Fruit fly (Drosophila melanogaster) whole organism, prepupa: ENCODE results near the gene Scgbeta.

Experiments
- Blimp-1 ChIP-seq: fragments of 200-800 bp; sonication (Bioruptor generic); optimal IDR thresholded peaks from 3 replicates; lab custom pipeline; 2017; ENCODE audit warnings: missing biosample characterization, missing genetic modification characterization, mild to moderate bottlenecking, moderate library complexity, missing genetic modification reagents
- CG10669 ChIP-seq: fragments of 200-800 bp; sonication (Bioruptor generic); optimal IDR thresholded peaks from 3 replicates; lab custom pipeline; 2018; ENCODE audit warnings: missing biosample characterization, mild to moderate bottlenecking, missing genetic modification characterization, moderate library complexity
- CG11762 ChIP-seq: fragments of 200-800 bp; sonication (Bioruptor generic); optimal IDR thresholded peaks from 3 replicates; lab custom pipeline; 2016; ENCODE audit warnings: missing biosample characterization, missing genetic modification characterization; ENCODE audit not compliant: insufficient read depth
- CG1621 ChIP-seq: fragments of 200-800 bp; sonication (Bioruptor generic); optimal IDR thresholded peaks from 3 replicates; lab custom pipeline; 2018; ENCODE audit warnings: missing biosample characterization, mild to moderate bottlenecking, missing genetic modification characterization
- CG16779 ChIP-seq: fragments of 200-800 bp; sonication (Bioruptor generic); optimal IDR thresholded peaks from 3 replicates; lab custom pipeline; 2017; ENCODE audit warnings: missing biosample characterization, mild to moderate bottlenecking, missing genetic modification characterization
- CG3032 ChIP-seq: fragments of 200-800 bp; optimal IDR thresholded peaks from 2 replicates; lab custom pipeline; 2019; ENCODE audit warnings: missing biosample characterization, mild to moderate bottlenecking, missing genetic modification characterization, moderate library complexity
- CG31627 ChIP-seq: fragments of 200-800 bp; sonication (Bioruptor generic); optimal IDR thresholded peaks from 3 replicates; lab custom pipeline; 2016; ENCODE audit warnings: missing biosample characterization, missing genetic modification characterization
- CG32006 ChIP-seq: fragments of 200-800 bp; sonication (Bioruptor generic); optimal IDR thresholded peaks from 3 replicates; lab custom pipeline; 2017; ENCODE audit warnings: missing biosample characterization, mild to moderate bottlenecking, missing genetic modification characterization
- CG3919 ChIP-seq: fragments of 200-800 bp; sonication (Bioruptor generic); optimal IDR thresholded peaks from 3 replicates; lab custom pipeline; 2016; ENCODE audit warnings: missing biosample characterization, missing genetic modification characterization
- CG4318 ChIP-seq: fragments of 200-800 bp; sonication (Bioruptor generic); optimal IDR thresholded peaks from 3 replicates; lab custom pipeline; 2017; ENCODE audit warnings: missing biosample characterization, mild to moderate bottlenecking, missing genetic modification characterization
- CG6276 ChIP-seq: fragments of 200-800 bp; sonication (Bioruptor generic); optimal IDR thresholded peaks from 2 replicates; lab custom pipeline; 2017; ENCODE audit warnings: missing biosample characterization, mild to moderate bottlenecking, missing genetic modification characterization
- CG6792 ChIP-seq: fragments of 200-800 bp; sonication (Bioruptor generic); optimal IDR thresholded peaks from 3 replicates; lab custom pipeline; 2016; ENCODE audit warnings: missing biosample characterization, missing genetic modification characterization
- CG7368 ChIP-seq: fragments of 200-800 bp; sonication (Bioruptor generic); optimal IDR thresholded peaks from 3 replicates; lab custom pipeline; 2016; ENCODE audit warnings: missing biosample characterization, missing genetic modification characterization
- CG8119 ChIP-seq: fragments of 200-800 bp; sonication (Bioruptor generic); IDR thresholded peaks from 3 replicates; pipeline ENCODE4 v1.3.6; 2022; ENCODE audit warnings: missing biosample characterization, missing genetic modification characterization
- CG8319 ChIP-seq: fragments of 200-800 bp; sonication (Bioruptor generic); optimal IDR thresholded peaks from 3 replicates; lab custom pipeline; 2016; ENCODE audit warnings: missing biosample characterization, missing genetic modification characterization
- Eip93F ChIP-seq: fragments of 200-800 bp; sonication (Bioruptor generic); optimal IDR thresholded peaks from 2 replicates; lab custom pipeline; 2016; ENCODE audit warnings: missing biosample characterization, mild to moderate bottlenecking, missing genetic modification characterization
- Ets21C ChIP-seq: fragments of 200-800 bp; sonication (Bioruptor generic); optimal IDR thresholded peaks from 3 replicates; lab custom pipeline; 2016; ENCODE audit warnings: missing biosample characterization, missing genetic modification characterization
- Ets96B ChIP-seq: fragments of 200-800 bp; optimal IDR thresholded peaks from 2 replicates; lab custom pipeline; 2019; ENCODE audit warnings: missing biosample characterization, mild to moderate bottlenecking, missing genetic modification characterization, moderate library complexity
- Gug ChIP-seq: fragments of 200-800 bp; sonication (Bioruptor generic); IDR thresholded peaks from 2 replicates; pipeline ENCODE4 v1.3.6; 2022; ENCODE audit warnings: missing biosample characterization, missing genetic modification characterization
- Hr38 ChIP-seq: sonication (Bioruptor generic); optimal IDR thresholded peaks from 2 replicates; lab custom pipeline; 2016; ENCODE audit warnings: missing biosample characterization, missing genetic modification characterization
- Hr39 ChIP-seq: fragments of 200-800 bp; sonication (Bioruptor generic); optimal IDR thresholded peaks from 2 replicates; lab custom pipeline; 2016; ENCODE audit warnings: missing biosample characterization, missing genetic modification characterization
- Met ChIP-seq: fragments of 200-800 bp; sonication (Bioruptor generic); optimal IDR thresholded peaks from 3 replicates; lab custom pipeline; 2016; ENCODE audit warnings: missing biosample characterization, missing genetic modification characterization
- OdsH ChIP-seq: fragments of 200-800 bp; sonication (Bioruptor generic); optimal IDR thresholded peaks from 3 replicates; lab custom pipeline; 2016; ENCODE audit warnings: missing biosample characterization, missing genetic modification characterization
- Smox ChIP-seq: fragments of 200-800 bp; sonication (Bioruptor generic); optimal IDR thresholded peaks from 3 replicates; lab custom pipeline; 2016; ENCODE audit warnings: missing biosample characterization, missing genetic modification characterization
- Sox102F ChIP-seq: fragments of 200-800 bp; sonication (Bioruptor generic); optimal IDR thresholded peaks from 2 replicates; lab custom pipeline; 2016; ENCODE audit warnings: missing biosample characterization, mild to moderate bottlenecking, missing genetic modification characterization
- Sox14 ChIP-seq: fragments of 200-800 bp; sonication (Bioruptor generic); optimal IDR thresholded peaks from 3 replicates; lab custom pipeline; 2016; ENCODE audit warnings: missing biosample characterization, missing genetic modification characterization
- achi ChIP-seq: fragments of 200-800 bp; sonication (Bioruptor generic); optimal IDR thresholded peaks from 3 replicates; lab custom pipeline; 2016; ENCODE audit warnings: missing biosample characterization, missing genetic modification characterization
- acj6 ChIP-seq: fragments of 200-800 bp; sonication (Bioruptor generic); optimal IDR thresholded peaks from 3 replicates; lab custom pipeline; 2016; ENCODE audit warnings: missing biosample characterization, missing genetic modification characterization
- cyc ChIP-seq: fragments of 200-800 bp; sonication (Bioruptor generic); optimal IDR thresholded peaks from 3 replicates; lab custom pipeline; 2016; ENCODE audit warnings: missing biosample characterization, missing genetic modification characterization
- dac ChIP-seq: fragments of 200-800 bp; sonication (Bioruptor generic); optimal IDR thresholded peaks from 2 replicates; lab custom pipeline; 2017; ENCODE audit warnings: missing biosample characterization, mild to moderate bottlenecking, missing genetic modification characterization
- esn ChIP-seq: fragments of 200-800 bp; sonication (Bioruptor generic); optimal IDR thresholded peaks from 2 replicates; lab custom pipeline; 2016; ENCODE audit warnings: missing biosample characterization, mild to moderate bottlenecking, missing genetic modification characterization, moderate library complexity
- fd85E ChIP-seq: fragments of 200-800 bp; sonication (Bioruptor generic); optimal IDR thresholded peaks from 3 replicates; lab custom pipeline; 2016; ENCODE audit warnings: missing biosample characterization, missing genetic modification characterization
- fkh ChIP-seq: fragments of 200-800 bp; sonication (Bioruptor generic); optimal IDR thresholded peaks from 3 replicates; lab custom pipeline; 2017; ENCODE audit warnings: missing biosample characterization, mild to moderate bottlenecking, missing genetic modification characterization, moderate library complexity
- net ChIP-seq: fragments of 200-800 bp; sonication (Bioruptor generic); optimal IDR thresholded peaks from 3 replicates; lab custom pipeline; 2016; ENCODE audit warnings: missing biosample characterization, missing genetic modification characterization
- pdm3 ChIP-seq: fragments of 200-800 bp; sonication (Bioruptor generic); optimal IDR thresholded peaks from 3 replicates; lab custom pipeline; 2016; ENCODE audit warnings: missing biosample characterization, missing genetic modification characterization
- ss ChIP-seq, 2 experiments: fragments of 200-800 bp; sonication (Bioruptor generic); optimal IDR thresholded peaks; 2 replicates in 1 of 2; 3 replicates in 1 of 2; lab custom pipeline; 2017 to 2018; ENCODE audit warnings: mild to moderate bottlenecking in 2 of 2, missing biosample characterization in 2 of 2, missing genetic modification characterization in 2 of 2, moderate library complexity in 1 of 2
- svp ChIP-seq: fragments of 200-800 bp; sonication (Bioruptor generic); peaks from one replicate; lab custom pipeline; 2016; ENCODE audit warnings: missing biosample characterization, missing genetic modification characterization
- topi ChIP-seq: fragments of 200-800 bp; sonication (Bioruptor generic); optimal IDR thresholded peaks from 3 replicates; lab custom pipeline; 2016; ENCODE audit warnings: missing biosample characterization, missing genetic modification characterization
- vri ChIP-seq: fragments of 200-800 bp; sonication (Bioruptor generic); optimal IDR thresholded peaks from 3 replicates; lab custom pipeline; 2016; ENCODE audit warnings: missing biosample characterization, mild to moderate bottlenecking, missing genetic modification characterization

The Scgbeta gene

DNA sequence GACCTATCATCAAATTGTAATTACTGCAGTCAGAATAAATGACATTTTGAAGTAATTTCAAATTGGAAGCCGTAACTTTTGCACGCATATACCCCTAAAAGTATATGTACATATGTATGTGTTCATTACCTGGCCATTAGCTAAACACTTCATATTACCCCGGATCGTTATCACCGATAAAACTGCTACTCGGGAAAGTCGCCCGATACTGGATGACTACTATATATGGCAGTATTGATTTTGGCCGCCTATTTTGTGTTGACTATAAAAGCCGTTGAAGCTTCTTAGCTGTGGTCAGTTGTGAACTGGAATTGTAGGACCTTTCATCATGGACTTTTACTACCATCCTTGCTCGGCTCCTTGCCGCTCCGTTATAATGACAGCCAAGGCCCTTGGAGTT is 42.5 kb downstream of the Scgbeta start, which contains the start of gene GstD8:
GstD8 (plus strand) TSS at position 301 of the 400 bp plus-strand sequence.
- TF ChIP-seq CG8319 (GFP tag; lab: Kevin White, UChicago) = no peak
- no peak for TF ChIP-seq Ets21C (GFP tag; lab: Kevin White, UChicago)
- TF ChIP-seq Blimp-1 (GFP tag; lab: Kevin White, UChicago) = no peak
- no peak for TF ChIP-seq net (GFP tag; lab: Kevin White, UChicago)
- no peak for TF ChIP-seq CG16779 (tag; lab: Kevin White, UChicago)
- no peak for TF ChIP-seq CG32006 (GFP tag; lab: Kevin White, UChicago)
- no peak for TF ChIP-seq esn
- TF ChIP-seq CG3032 (tag; lab: Kevin White, UChicago) = no peak
- TF ChIP-seq CG1621 (tag; lab: Kevin White, UChicago) = no peak
- no peak for TF ChIP-seq acj6 (GFP tag; lab: Kevin White, UChicago)
- TF ChIP-seq Met (GFP tag; lab: Kevin White, UChicago) = no peak
- no peak for TF ChIP-seq CG11762 (GFP tag; lab: Kevin White, UChicago)
- no peak for TF ChIP-seq CG31627 (GFP tag; lab: Kevin White, UChicago)
- no peak for TF ChIP-seq ss (GFP tag; optimal IDR thresholded peaks at IDR 0.05; lab: Kevin White, UChicago)
- no peak for TF ChIP-seq fd85E (GFP tag; lab: Kevin White, UChicago)
- TF ChIP-seq pdm3 (GFP tag; lab: Kevin White, UChicago) = no peak
- TF ChIP-seq Hr38 (GFP tag; lab: Kevin White, UChicago) = no peak
- no peak for TF ChIP-seq Sox102F (GFP tag; lab: Kevin White, UChicago)

DNA sequence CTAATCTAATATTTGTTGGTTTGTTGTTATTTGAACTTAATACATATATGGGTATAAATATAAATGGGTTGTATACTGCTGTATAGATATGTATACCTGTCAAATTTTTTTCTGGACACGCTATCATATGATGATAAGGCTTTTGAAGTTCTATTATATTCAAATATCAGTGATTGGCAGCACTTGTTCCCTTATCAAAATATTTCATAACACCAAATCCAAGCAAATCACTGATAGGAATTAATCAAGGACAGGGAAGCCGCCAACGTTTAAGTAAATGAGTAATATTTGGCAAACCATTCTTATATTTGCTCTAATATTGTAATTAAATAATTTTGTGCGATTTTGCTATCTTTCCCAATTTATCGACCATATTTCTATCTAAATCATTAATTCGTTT is 43.0 kb downstream of the Scgbeta start:
- no peak for TF ChIP-seq CG31627 (GFP tag; lab: Kevin White, UChicago)
- peak; percentile 84 for TF ChIP-seq vri (GFP tag; lab: Kevin White, UChicago)
- no peak for TF ChIP-seq Ets21C (GFP tag; lab: Kevin White, UChicago)
- TF ChIP-seq topi = no peak
- TF ChIP-seq Met (GFP tag; lab: Kevin White, UChicago) = no peak

DNA sequence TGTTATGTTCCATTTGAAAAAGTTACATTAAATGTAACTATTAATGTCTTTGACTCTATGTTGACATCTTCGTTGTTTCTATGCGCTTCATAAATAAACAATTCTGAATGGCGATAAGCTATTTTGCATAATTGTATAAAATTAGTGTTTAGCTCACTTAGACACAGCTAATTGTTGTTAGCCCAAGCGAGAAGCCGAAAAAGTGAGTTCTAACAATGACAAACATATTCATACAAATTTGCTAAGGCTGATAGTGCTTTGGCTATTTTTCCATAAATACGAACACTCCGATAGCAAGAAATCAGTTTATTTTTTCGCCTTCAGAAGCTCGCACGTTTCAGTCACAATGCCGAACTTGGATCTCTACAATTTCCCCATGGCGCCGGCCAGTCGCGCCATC is 44.0 kb downstream of the Scgbeta start, which contains the start of gene GstD7:
GstD7 (plus strand) TSS at position 301 of the 400 bp plus-strand sequence.
- no peak for TF ChIP-seq vri (GFP tag; lab: Kevin White, UChicago)
- no peak for TF ChIP-seq Eip93F (GFP tag; lab: Kevin White, UChicago)
- no peak for TF ChIP-seq CG8119 (GFP tag; lab: Robert Waterston, UW)
- TF ChIP-seq OdsH (GFP tag; lab: Kevin White, UChicago) = no peak
- TF ChIP-seq CG3032 (tag; lab: Kevin White, UChicago) = no peak
- no peak for TF ChIP-seq dac
- no peak for TF ChIP-seq esn
- no peak for TF ChIP-seq CG4318 (GFP tag; lab: Kevin White, UChicago)
- TF ChIP-seq net (GFP tag; lab: Kevin White, UChicago) = no peak
- TF ChIP-seq fkh (GFP tag; lab: Kevin White, UChicago) = no peak
- no peak for TF ChIP-seq acj6 (GFP tag; lab: Kevin White, UChicago)
- TF ChIP-seq achi = no peak
- TF ChIP-seq CG6792 (GFP tag; lab: Kevin White, UChicago) = no peak
- TF ChIP-seq, all 60 proteins: peak for 0

DNA sequence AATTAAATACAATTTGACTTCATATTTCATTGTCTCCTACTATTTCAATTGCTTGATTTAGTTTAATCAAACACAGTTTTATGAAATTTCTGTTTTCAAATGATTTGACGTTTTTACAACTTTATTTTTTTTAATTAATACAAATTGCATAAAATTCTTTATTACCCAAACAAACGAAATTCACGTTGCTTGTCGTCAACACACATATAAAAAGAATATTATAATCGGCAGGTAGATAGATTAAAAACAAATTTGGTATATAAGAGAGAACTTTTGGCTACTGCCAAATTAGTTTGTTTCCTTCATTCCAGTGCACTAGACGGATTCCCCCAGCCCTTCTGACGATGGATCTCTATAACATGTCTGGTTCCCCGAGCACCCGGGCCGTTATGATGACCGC is 45.4 kb downstream of the Scgbeta start, which contains the start of gene GstD6:
GstD6 (plus strand) TSS at position 301 of the 400 bp plus-strand sequence.
- no peak for TF ChIP-seq Ets21C (GFP tag; lab: Kevin White, UChicago)
- TF ChIP-seq CG7368 = no peak
- no peak for TF ChIP-seq CG3919 (GFP tag; lab: Kevin White, UChicago)
- TF ChIP-seq CG11762 (GFP tag; lab: Kevin White, UChicago) = no peak
- no peak for TF ChIP-seq CG8319 (GFP tag; lab: Kevin White, UChicago)
- no peak for TF ChIP-seq Ets96B (tag; lab: Kevin White, UChicago)
- TF ChIP-seq CG10669 = no peak
- no peak for TF ChIP-seq OdsH (GFP tag; lab: Kevin White, UChicago)
- no peak for TF ChIP-seq CG6276 (GFP tag; lab: Kevin White, UChicago)
- no peak for TF ChIP-seq Hr39
- no peak for TF ChIP-seq Gug (GFP tag; lab: Robert Waterston, UW)
- no peak for TF ChIP-seq vri (GFP tag; lab: Kevin White, UChicago)
- no peak for TF ChIP-seq Sox14 (GFP tag; lab: Kevin White, UChicago)
- TF ChIP-seq svp = no peak
- no peak for TF ChIP-seq CG31627 (GFP tag; lab: Kevin White, UChicago)
- no peak for TF ChIP-seq pdm3 (GFP tag; lab: Kevin White, UChicago)
- TF ChIP-seq cyc (GFP tag; lab: Kevin White, UChicago) = no peak
- TF ChIP-seq Smox = no peak
